Worm (Caenorhabditis elegans): Measurements from ENCODE around the gene grd-16.
A peak's percentile ranks its signal among the peaks of the same experiment; 100 is the strongest.

The grd-16 gene

ce11 chrIV:2495118-2495785 lies 18.8 kb downstream of the grd-16 start, which contains the start of the genes ccdc-12 and Y69A2AR.18 (continued):
- peak; percentile 43; the same call in 1 of the 2 replicates for TF ChIP-seq ceh-91 (GFP tag; IDR thresholded peaks at IDR 0.05)
- TF ChIP-seq tbp1 (GFP tag; optimal IDR thresholded peaks at IDR 0.05), result peak; percentile 32
- TF ChIP-seq F23B12.7 (tag; optimal IDR thresholded peaks at IDR 0.05; ENCODE audit: insufficient read depth), result no peak
- no peak for TF ChIP-seq Y53G8AR.9 (GFP tag; conservative IDR thresholded peaks at IDR 0.05)

DNA sequence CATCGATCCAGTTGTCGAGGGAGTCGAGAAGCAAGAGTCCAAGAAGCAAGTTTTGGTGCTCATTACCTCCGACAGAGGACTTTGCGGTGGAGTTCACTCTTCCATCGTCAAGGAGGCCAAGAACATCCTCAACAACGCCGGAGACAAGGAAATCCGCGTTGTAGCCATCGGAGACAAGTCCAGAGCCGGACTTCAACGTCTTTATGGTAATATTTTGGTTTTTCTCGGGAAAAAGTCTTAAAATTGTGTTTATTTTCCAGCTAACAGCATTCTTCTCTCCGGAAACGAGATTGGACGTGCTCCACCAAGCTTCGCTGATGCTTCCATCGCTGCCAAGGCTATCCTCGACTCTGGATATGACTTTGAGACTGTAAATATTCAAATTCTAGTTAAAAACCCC lies 19.6 kb downstream of the grd-16 start:
- TF ChIP-seq bed-2 (GFP tag; IDR thresholded peaks at IDR 0.05) (no peak), rpc-1 (optimal IDR thresholded peaks at IDR 0.05) (no peak), rpc-1 (tag; optimal IDR thresholded peaks at IDR 0.05) (no peak), pha-4 (tag; optimal IDR thresholded peaks at IDR 0.05) (no peak), tbx-9 (tag; optimal IDR thresholded peaks at IDR 0.05; ENCODE audit: borderline replicate concordance) (no peak), F57C9.4 (tag; optimal IDR thresholded peaks at IDR 0.05) (no peak), lir-1 (GFP tag; conservative IDR thresholded peaks at IDR 0.05) (no peak), efl-1 (GFP tag; optimal IDR thresholded peaks at IDR 0.05) (no peak), F22D6.2 (tag; optimal IDR thresholded peaks at IDR 0.05) (no peak), madf-10 (tag; optimal IDR thresholded peaks at IDR 0.05) (no peak), cebp-2 (GFP tag; IDR thresholded peaks at IDR 0.05) (no peak), lin-54 (GFP tag; optimal IDR thresholded peaks at IDR 0.05) (no peak), snpc-1.3 (tag; optimal IDR thresholded peaks at IDR 0.05; ENCODE audit: insufficient read depth) (no peak)

DNA sequence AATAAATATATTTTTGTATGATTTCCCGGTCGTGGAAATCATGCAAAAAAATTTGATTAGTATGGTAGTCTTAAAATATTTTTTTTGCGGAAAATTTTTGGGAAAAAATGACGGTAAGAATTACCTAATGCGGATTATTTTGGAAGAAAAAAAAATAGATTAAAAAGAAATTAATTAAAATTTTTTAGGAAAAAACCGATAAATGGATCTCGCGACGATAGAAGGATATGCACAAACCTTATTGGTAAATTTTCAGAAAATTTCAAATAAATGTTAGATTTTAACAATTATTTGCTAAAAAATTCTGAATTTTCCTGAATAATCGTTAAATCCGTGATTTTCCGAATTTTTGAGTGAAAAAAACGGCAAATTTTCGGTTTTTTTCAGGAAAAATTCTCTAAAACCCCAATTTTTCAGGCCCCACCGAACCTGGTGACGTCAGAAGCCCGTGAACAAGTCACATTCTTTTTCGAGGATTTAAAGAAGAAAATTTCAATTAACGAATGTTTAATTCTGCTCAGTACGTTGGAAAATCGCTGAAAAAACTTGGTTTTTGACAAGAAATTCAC lies 21.2 kb downstream of the grd-16 start, which contains the start of gene Y69A2AR.16:
Y69A2AR.16 (plus strand) TSS at position 189 of the 569 bp plus-strand sequence.
- TF ChIP-seq atf-7 (tag; optimal IDR thresholded peaks at IDR 0.05) (peak; percentile 33), F10E7.11 (tag; optimal IDR thresholded peaks at IDR 0.05) (peak; percentile 14), tbp1 (GFP tag; optimal IDR thresholded peaks at IDR 0.05) (peak; percentile 12), ekl-4 (GFP tag; IDR thresholded peaks at IDR 0.05) (no peak), dox-1 (GFP tag; IDR thresholded peaks at IDR 0.05) (no peak), athp-1 (tag; optimal IDR thresholded peaks at IDR 0.05) (peak; percentile 12), fkh-3 (tag; optimal IDR thresholded peaks at IDR 0.05) (peak; percentile 45), dpff-1 (tag; optimal IDR thresholded peaks at IDR 0.05) (peak; percentile 76), lin-35 (GFP tag; optimal IDR thresholded peaks at IDR 0.05) (peak in 1 of 3 experiments; percentile 12), F37B4.10 (GFP tag; IDR thresholded peaks at IDR 0.05) (no peak), Y53G8AR.9 (GFP tag; conservative IDR thresholded peaks at IDR 0.05) (peak; percentile 67; the same call in 1 of the 2 replicates), pbrm-1 (GFP tag; IDR thresholded peaks at IDR 0.05) (peak; percentile 12; the same call in 1 of the 2 replicates), B0035.1 (tag; optimal IDR thresholded peaks at IDR 0.05) (peak; percentile 28), let-607 (tag; optimal IDR thresholded peaks at IDR 0.05) (peak in 1 of 2 experiments; percentile 26), repo-1 (tag; optimal IDR thresholded peaks at IDR 0.05) (peak; percentile 72), lin-40 (tag; optimal IDR thresholded peaks at IDR 0.05) (peak; percentile 18), hrde-1 (tag; optimal IDR thresholded peaks at IDR 0.05; ENCODE audit: borderline replicate concordance) (peak; percentile 43), mes-4 (tag; optimal IDR thresholded peaks at IDR 0.05) (no peak)

DNA sequence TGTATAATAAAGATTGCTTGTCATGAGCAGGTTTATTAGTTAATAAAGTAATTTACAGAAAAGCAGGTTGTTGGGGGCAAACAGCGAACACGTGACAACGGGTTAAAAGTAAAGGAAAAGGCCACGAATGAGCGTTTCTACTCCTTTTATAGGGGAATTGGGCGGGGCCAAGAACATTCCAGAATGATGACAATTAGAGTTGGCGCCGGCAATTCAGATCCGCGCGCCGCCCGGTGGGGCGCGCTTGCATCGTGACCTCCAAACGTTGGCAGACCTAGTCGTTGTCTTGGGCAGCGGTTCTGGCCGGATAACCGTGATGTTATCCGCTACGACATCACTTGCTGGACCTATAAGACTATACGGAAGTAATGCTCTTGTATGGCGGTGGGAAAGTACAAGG lies 26.1 kb downstream of the grd-16 start:
- TF ChIP-seq hsf-1 (GFP tag; IDR thresholded peaks at IDR 0.05) (peak; percentile 71), madf-6 (GFP tag; IDR thresholded peaks at IDR 0.05) (peak; percentile 45; the same call in 1 of the 2 replicates)

Data from whole organism, young adult.